Fruit fly (Drosophila melanogaster) whole organism, wandering third instar larva: Measurements from ENCODE around the gene ssp.

Experiments
- Abd-B ChIP-seq: fragments of >200 bp; optimal IDR thresholded peaks from 2 replicates; lab custom pipeline; 2017; ENCODE audit warnings: missing biosample characterization, missing genetic modification characterization
- HLH106 ChIP-seq: fragments of 200-800 bp; optimal IDR thresholded peaks from 3 replicates; lab custom pipeline; 2019; ENCODE audit warnings: missing biosample characterization, mild to moderate bottlenecking, missing genetic modification characterization, moderate library complexity
- Hr78 ChIP-seq: fragments of >200 bp; optimal IDR thresholded peaks from 2 replicates; lab custom pipeline; 2017; ENCODE audit warnings: missing biosample characterization, missing genetic modification characterization
- Hr83 ChIP-seq: fragments of 200-300 bp; sonication (Bioruptor generic); optimal IDR thresholded peaks from 2 replicates; lab custom pipeline; 2016; ENCODE audit warnings: missing biosample characterization, mild to moderate bottlenecking, missing genetic modification characterization, moderate library complexity; ENCODE audit not compliant: poor library complexity, severe bottlenecking
- Myc ChIP-seq: fragments of >200 bp; optimal IDR thresholded peaks from 2 replicates; lab custom pipeline; 2017
- pan ChIP-seq: fragments of >200 bp; optimal IDR thresholded peaks from 2 replicates; lab custom pipeline; 2017
- psq ChIP-seq: fragments of 200-800 bp; sonication (Bioruptor generic); optimal IDR thresholded peaks from 3 replicates; lab custom pipeline; 2017; ENCODE audit warnings: missing biosample characterization, mild to moderate bottlenecking, missing genetic modification characterization, moderate library complexity
- rgr ChIP-seq: fragments of 200-800 bp; sonication (Bioruptor generic); optimal IDR thresholded peaks from 3 replicates; lab custom pipeline; 2016; ENCODE audit warnings: missing biosample characterization, mild to moderate bottlenecking, missing genetic modification characterization

DNA sequence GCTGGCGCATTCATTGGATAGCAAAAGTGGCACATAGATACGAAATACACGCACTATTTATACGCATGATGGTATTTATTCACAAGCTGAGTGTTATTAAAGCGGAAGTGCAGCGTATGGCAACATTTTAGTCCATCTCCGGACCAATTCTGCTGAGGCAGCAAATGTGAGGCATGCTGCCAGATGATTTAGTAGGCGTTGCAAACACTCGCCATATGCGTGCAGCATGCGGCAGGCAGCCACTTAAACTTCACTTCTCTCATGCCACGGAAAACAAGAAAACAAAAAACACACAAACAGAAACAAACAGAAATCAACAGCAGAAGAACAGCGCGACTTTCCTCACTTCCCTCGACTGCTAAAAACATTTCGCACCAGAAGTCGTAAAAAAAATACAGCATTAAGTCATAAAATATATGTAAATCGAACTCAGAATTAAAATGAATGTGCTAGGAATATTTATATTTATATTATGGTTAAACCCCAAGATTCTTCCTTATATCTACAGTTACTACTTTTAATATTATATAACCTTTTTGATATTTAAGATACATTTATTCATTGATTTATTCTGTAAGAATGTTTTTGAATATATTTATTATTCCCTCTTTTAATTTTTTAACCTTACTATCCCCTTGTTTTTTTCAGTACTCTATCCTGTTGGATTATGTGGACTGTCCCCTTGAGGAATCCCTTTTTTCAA is 18.6 kb upstream of the ssp start:
- TF ChIP-seq Abd-B (GFP tag; lab: Kevin White, UChicago): no peak
- no peak for TF ChIP-seq Hr78 (GFP tag; lab: Kevin White, UChicago)
- TF ChIP-seq Hr83: no peak
- peak; percentile 54 for TF ChIP-seq psq (GFP tag; lab: Kevin White, UChicago)
- no peak for TF ChIP-seq Myc (lab: Kevin White, UChicago)
- no peak for TF ChIP-seq pan (lab: Kevin White, UChicago)
- TF ChIP-seq rgr (GFP tag; lab: Kevin White, UChicago): peak; percentile 2
- peak; percentile 58 for TF ChIP-seq HLH106 (tag; lab: Kevin White, UChicago)
